Fruit fly (Drosophila melanogaster) whole organism, embryonic: Measurements from ENCODE around the gene Cyp311a1.

Source experiments
- Aef1 ChIP-seq: fragments of 200-800 bp; sonication (Bioruptor generic); IDR thresholded peaks from 3 replicates; pipeline ENCODE4 v1.3.6; 2022; ENCODE audit warnings: missing biosample characterization, missing genetic modification characterization
- CG10147 ChIP-seq: fragments of 200-800 bp; sonication (Bioruptor generic); optimal IDR thresholded peaks from 2 replicates; lab custom pipeline; 2019; ENCODE audit warnings: missing biosample characterization, mild to moderate bottlenecking, missing genetic modification characterization, moderate library complexity
- CG10209 ChIP-seq: fragments of 200-800 bp; sonication (Bioruptor generic); optimal IDR thresholded peaks from 3 replicates; lab custom pipeline; 2017; ENCODE audit warnings: missing biosample characterization, mild to moderate bottlenecking, missing genetic modification characterization, missing genetic modification reagents
- CG10979 ChIP-seq: fragments of 200-800 bp; sonication (Bioruptor generic); optimal IDR thresholded peaks from 2 replicates; lab custom pipeline; 2018; ENCODE audit warnings: missing biosample characterization, mild to moderate bottlenecking, missing genetic modification characterization, moderate library complexity
- CG11093 ChIP-seq: fragments of 200-800 bp; sonication (Bioruptor generic); IDR thresholded peaks from 3 replicates; pipeline ENCODE4 v1.3.6; 2022; ENCODE audit warnings: missing biosample characterization, missing genetic modification characterization
- CG11560 ChIP-seq: fragments of 200-800 bp; sonication (Bioruptor generic); IDR thresholded peaks from 3 replicates; pipeline ENCODE4 v1.3.6; 2022; ENCODE audit warnings: missing biosample characterization, missing genetic modification characterization
- CG12104 ChIP-seq: fragments of 200-800 bp; sonication (Bioruptor generic); optimal IDR thresholded peaks from 3 replicates; lab custom pipeline; 2016; ENCODE audit warnings: missing biosample characterization, missing genetic modification characterization
- CG12299 ChIP-seq: fragments of 200-800 bp; sonication (Bioruptor generic); optimal IDR thresholded peaks from 2 replicates; lab custom pipeline; 2018; ENCODE audit warnings: missing biosample characterization, mild to moderate bottlenecking, missing genetic modification characterization
- CG12744 ChIP-seq: fragments of 200-800 bp; sonication (Bioruptor generic); optimal IDR thresholded peaks from 2 replicates; lab custom pipeline; 2016; ENCODE audit warnings: missing biosample characterization, missing genetic modification characterization
- CG13775 ChIP-seq: fragments of 200-800 bp; sonication (Bioruptor generic); optimal IDR thresholded peaks from 3 replicates; lab custom pipeline; 2017; ENCODE audit warnings: missing biosample characterization, mild to moderate bottlenecking, missing genetic modification characterization
- CG15514 ChIP-seq: fragments of 200-800 bp; sonication (Bioruptor generic); optimal IDR thresholded peaks from 3 replicates; lab custom pipeline; 2017; ENCODE audit warnings: missing biosample characterization, missing genetic modification characterization, mild to moderate bottlenecking, moderate library complexity, missing genetic modification reagents
- CG17359 ChIP-seq: fragments of 200-800 bp; sonication (Bioruptor generic); optimal IDR thresholded peaks from 3 replicates; lab custom pipeline; 2018; ENCODE audit warnings: missing biosample characterization, mild to moderate bottlenecking, missing genetic modification characterization, moderate library complexity
- CG17612 ChIP-seq: fragments of 200-800 bp; sonication (Bioruptor generic); IDR thresholded peaks from 2 replicates; pipeline ENCODE4 v1.3.6; 2022; ENCODE audit warnings: missing biosample characterization, missing genetic modification characterization
- CG18476 ChIP-seq: fragments of 200-800 bp; sonication (Bioruptor generic); optimal IDR thresholded peaks from 2 replicates; lab custom pipeline; 2016; ENCODE audit warnings: missing biosample characterization, mild to moderate bottlenecking, missing genetic modification characterization
- CG31365 ChIP-seq: fragments of 200-800 bp; sonication (Bioruptor generic); optimal IDR thresholded peaks from 2 replicates; lab custom pipeline; 2018; ENCODE audit warnings: missing biosample characterization, mild to moderate bottlenecking, missing genetic modification characterization
- CG31388 ChIP-seq: fragments of 200-800 bp; sonication (Bioruptor generic); optimal IDR thresholded peaks from 2 replicates; lab custom pipeline; 2016; ENCODE audit warnings: missing biosample characterization, missing genetic modification characterization
- CG33557 ChIP-seq: fragments of 200-800 bp; sonication (Bioruptor generic); optimal IDR thresholded peaks from 2 replicates; lab custom pipeline; 2019; ENCODE audit warnings: missing biosample characterization, mild to moderate bottlenecking, missing genetic modification characterization, moderate library complexity
- CG43689 ChIP-seq: fragments of 200-800 bp; sonication (Bioruptor generic); IDR thresholded peaks from 2 replicates; pipeline ENCODE4 v1.3.6; 2022; ENCODE audit warnings: missing biosample characterization, missing genetic modification characterization
- CG7357 ChIP-seq: fragments of 200-800 bp; sonication (Bioruptor generic); IDR thresholded peaks from 3 replicates; pipeline ENCODE4 v1.3.6; 2022; ENCODE audit warnings: missing biosample characterization, missing genetic modification characterization
- CG8290 ChIP-seq, 3 experiments: fragments of 200-800 bp; sonication (Bioruptor generic); optimal IDR thresholded peaks; 2 replicates each; lab custom pipeline; 2016 to 2019; ENCODE audit warnings: missing biosample characterization in 3 of 3, missing genetic modification characterization in 3 of 3, mild to moderate bottlenecking in 2 of 3, moderate library complexity in 1 of 3
- CG9727 ChIP-seq: fragments of 200-800 bp; sonication (Bioruptor generic); optimal IDR thresholded peaks from 3 replicates; lab custom pipeline; 2017; ENCODE audit warnings: missing biosample characterization, mild to moderate bottlenecking, missing genetic modification characterization
- D ChIP-seq, 2 experiments: fragments of 200-800 bp in 1 of 2; fragments of >200 bp in 1 of 2; sonication (Bioruptor generic) in 1 of 2; optimal IDR thresholded peaks; 2 replicates in 1 of 2; 3 replicates in 1 of 2; lab custom pipeline; 2017; ENCODE audit warnings: mild to moderate bottlenecking in 1 of 2, missing biosample characterization in 1 of 2, missing genetic modification characterization in 1 of 2, missing genetic modification reagents in 1 of 2
- HLHmδ ChIP-seq: fragments of 200-800 bp; sonication (Bioruptor generic); optimal IDR thresholded peaks from 2 replicates; lab custom pipeline; 2018; ENCODE audit warnings: missing biosample characterization, mild to moderate bottlenecking, missing genetic modification characterization, moderate library complexity
- Hr39 ChIP-seq: fragments of >200 bp; optimal IDR thresholded peaks from 2 replicates; lab custom pipeline; 2017
- Hsf ChIP-seq: fragments of 200-800 bp; sonication (Bioruptor generic); optimal IDR thresholded peaks from 3 replicates; lab custom pipeline; 2016; ENCODE audit warnings: missing biosample characterization, missing genetic modification characterization
- Neu2 ChIP-seq: fragments of 200-800 bp; sonication (Bioruptor generic); optimal IDR thresholded peaks from 3 replicates; lab custom pipeline; 2016; ENCODE audit warnings: missing biosample characterization, missing genetic modification characterization, borderline replicate concordance
- NfI ChIP-seq: fragments of 200-800 bp; sonication (Bioruptor generic); optimal IDR thresholded peaks from 3 replicates; lab custom pipeline; 2018; ENCODE audit warnings: missing biosample characterization, mild to moderate bottlenecking, missing genetic modification characterization, moderate library complexity
- al ChIP-seq: fragments of 200-800 bp; sonication (Bioruptor generic); IDR thresholded peaks from 2 replicates; pipeline ENCODE4 v1.3.6; 2022; ENCODE audit warnings: missing biosample characterization, missing genetic modification characterization
- ase ChIP-seq: fragments of 200-800 bp; sonication (Bioruptor generic); IDR thresholded peaks from 3 replicates; pipeline ENCODE4 v1.3.6; 2022; ENCODE audit warnings: missing biosample characterization, missing genetic modification characterization
- bigmax ChIP-seq: fragments of 200-800 bp; sonication (Bioruptor generic); optimal IDR thresholded peaks from 2 replicates; lab custom pipeline; 2018; ENCODE audit warnings: missing biosample characterization, mild to moderate bottlenecking, missing genetic modification characterization
- br ChIP-seq: fragments of >200 bp; optimal IDR thresholded peaks from 2 replicates; lab custom pipeline; 2017
- btn ChIP-seq: fragments of 200-800 bp; sonication (Bioruptor generic); optimal IDR thresholded peaks from 2 replicates; lab custom pipeline; 2016; ENCODE audit warnings: missing biosample characterization, missing genetic modification characterization
- cad ChIP-seq: fragments of >200 bp; optimal IDR thresholded peaks from 2 replicates; lab custom pipeline; 2017; ENCODE audit warnings: missing biosample characterization, missing genetic modification characterization
- chinmo ChIP-seq: fragments of 200-800 bp; sonication (Bioruptor generic); IDR thresholded peaks from 4 replicates; pipeline ENCODE4 v1.3.6; 2022; ENCODE audit warnings: missing biosample characterization, missing genetic modification characterization; ENCODE audit not compliant: partially characterized antibody
- chm ChIP-seq: fragments of 200-800 bp; sonication (Bioruptor generic); IDR thresholded peaks from 2 replicates; pipeline ENCODE4 v1.3.6; 2022; ENCODE audit warnings: missing biosample characterization, missing genetic modification characterization
- crp ChIP-seq, 2 experiments: fragments of 200-800 bp; sonication (Bioruptor generic); optimal IDR thresholded peaks; 2 replicates in 1 of 2; 3 replicates in 1 of 2; lab custom pipeline; 2017; ENCODE audit warnings: missing biosample characterization in 2 of 2, missing genetic modification characterization in 2 of 2, mild to moderate bottlenecking in 1 of 2, moderate library complexity in 1 of 2
- danr ChIP-seq: fragments of 200-800 bp; sonication (Bioruptor generic); IDR thresholded peaks from 2 replicates; pipeline ENCODE4 v1.3.6; 2022; ENCODE audit warnings: missing biosample characterization, missing genetic modification characterization
- gsb ChIP-seq: fragments of 200-800 bp; sonication (Bioruptor generic); IDR thresholded peaks from 2 replicates; pipeline ENCODE4 v1.3.6; 2022; ENCODE audit warnings: missing biosample characterization, missing genetic modification characterization
- hth ChIP-seq: fragments of >200 bp; optimal IDR thresholded peaks from 2 replicates; lab custom pipeline; 2017; ENCODE audit warnings: inconsistent platforms
- lab ChIP-seq: fragments of 200-800 bp; sonication (Bioruptor generic); optimal IDR thresholded peaks from 3 replicates; lab custom pipeline; 2017; ENCODE audit warnings: missing biosample characterization, missing genetic modification characterization, mild to moderate bottlenecking, moderate library complexity, missing genetic modification reagents
- lola ChIP-seq, 3 experiments: fragments of >200 bp in 2 of 3; fragments of 200-800 bp in 1 of 3; sonication (Bioruptor generic) in 1 of 3; optimal IDR thresholded peaks; 2 replicates each; lab custom pipeline; 2017 to 2019; ENCODE audit warnings: missing biosample characterization in 3 of 3, missing genetic modification characterization in 3 of 3, mild to moderate bottlenecking in 1 of 3, moderate library complexity in 1 of 3
- lov ChIP-seq, 2 experiments: fragments of 200-800 bp in 1 of 2; fragments of >200 bp in 1 of 2; sonication (Bioruptor generic) in 1 of 2; IDR thresholded peaks in 1 of 2; optimal IDR thresholded peaks in 1 of 2; 2 replicates in 1 of 2; 3 replicates in 1 of 2; pipeline versions ENCODE4 v1.3.6 to Lab custom; 2017 to 2022; ENCODE audit warnings: missing biosample characterization in 1 of 2, missing genetic modification characterization in 1 of 2
- maf-S ChIP-seq: fragments of 200-800 bp; sonication (Bioruptor generic); optimal IDR thresholded peaks from 2 replicates; lab custom pipeline; 2016; ENCODE audit warnings: missing biosample characterization, missing genetic modification characterization
- pb ChIP-seq: fragments of 200-800 bp; sonication (Bioruptor generic); optimal IDR thresholded peaks from 3 replicates; lab custom pipeline; 2016; ENCODE audit warnings: missing biosample characterization, missing genetic modification characterization
- peb ChIP-seq: fragments of 200-800 bp; sonication (Bioruptor generic); IDR thresholded peaks from 2 replicates; pipeline ENCODE4 v1.3.6; 2022; ENCODE audit warnings: missing biosample characterization, missing genetic modification characterization
- phol ChIP-seq: fragments of 200-800 bp; sonication (Bioruptor generic); optimal IDR thresholded peaks from 3 replicates; lab custom pipeline; 2018; ENCODE audit warnings: missing biosample characterization, mild to moderate bottlenecking, missing genetic modification characterization, moderate library complexity
- psq ChIP-seq: fragments of 200-800 bp; sonication (Bioruptor generic); optimal IDR thresholded peaks from 2 replicates; lab custom pipeline; 2017; ENCODE audit warnings: missing biosample characterization, missing genetic modification characterization
- salm ChIP-seq: fragments of 200-800 bp; sonication (Bioruptor generic); optimal IDR thresholded peaks from 2 replicates; lab custom pipeline; 2018; ENCODE audit warnings: missing biosample characterization, mild to moderate bottlenecking, missing genetic modification characterization
- sens-2 ChIP-seq: fragments of 200-800 bp; sonication (Bioruptor generic); IDR thresholded peaks from 2 replicates; pipeline ENCODE4 v1.3.6; 2022; ENCODE audit warnings: missing biosample characterization, missing genetic modification characterization
- slou ChIP-seq: fragments of 200-800 bp; sonication (Bioruptor generic); optimal IDR thresholded peaks from 3 replicates; lab custom pipeline; 2016; ENCODE audit warnings: missing biosample characterization, missing genetic modification characterization
- zfh2 ChIP-seq: fragments of 200-800 bp; sonication (Bioruptor generic); optimal IDR thresholded peaks from 2 replicates; lab custom pipeline; 2016; ENCODE audit warnings: missing biosample characterization, missing genetic modification characterization

Cyp311a1 gene

dm6 chrX:12004395-12004768 is 26.9 kb downstream of the Cyp311a1 start (continued):
- TF ChIP-seq crp (GFP tag; optimal IDR thresholded peaks at IDR 0.05; lab: Kevin White, UChicago), result no peak
- no peak for TF ChIP-seq slou
- no peak for TF ChIP-seq chinmo (GFP tag; lab: Robert Waterston, UW)
- no peak for TF ChIP-seq lov (optimal IDR thresholded peaks at IDR 0.05; lab: Kevin White, UChicago)
- no peak for TF ChIP-seq lov (GFP tag; IDR thresholded peaks at IDR 0.05; lab: Robert Waterston, UW)
- TF ChIP-seq CG11560 (tag; lab: Robert Waterston, UW), result no peak
- no peak for TF ChIP-seq br (lab: Kevin White, UChicago)
- TF ChIP-seq CG18476 (GFP tag; lab: Kevin White, UChicago), result no peak
- TF ChIP-seq btn (GFP tag; lab: Kevin White, UChicago), result no peak
- no peak for TF ChIP-seq Aef1 (GFP tag; lab: Robert Waterston, UW)
- no peak for TF ChIP-seq psq (GFP tag; lab: Kevin White, UChicago)
- no peak for TF ChIP-seq lola (GFP tag; optimal IDR thresholded peaks at IDR 0.05; lab: Kevin White, UChicago)
- no peak for TF ChIP-seq D (optimal IDR thresholded peaks at IDR 0.05; lab: Kevin White, UChicago)
- peak; percentile 10 for TF ChIP-seq D (GFP tag; optimal IDR thresholded peaks at IDR 0.05; lab: Kevin White, UChicago)
- TF ChIP-seq CG11093 (GFP tag; lab: Robert Waterston, UW), result no peak
- TF ChIP-seq maf-S, result no peak
- no peak for TF ChIP-seq CG12744 (GFP tag; lab: Kevin White, UChicago)
- TF ChIP-seq NfI, result no peak
- TF ChIP-seq ase (GFP tag; lab: Robert Waterston, UW), result no peak
- TF ChIP-seq CG17612 (GFP tag; lab: Robert Waterston, UW), result no peak
- peak; percentile 53 for TF ChIP-seq phol (tag; lab: Kevin White, UChicago)
- TF ChIP-seq CG10209 (GFP tag; lab: Kevin White, UChicago), result peak; percentile 36
- TF ChIP-seq CG7357, result no peak
- no peak for TF ChIP-seq lab (GFP tag; lab: Kevin White, UChicago)
- TF ChIP-seq al (GFP tag; lab: Robert Waterston, UW), result no peak
- TF ChIP-seq CG12299, result no peak
- no peak for TF ChIP-seq hth (lab: Kevin White, UChicago)
- no peak for TF ChIP-seq Hr39
- peak; percentile 3 for TF ChIP-seq CG13775 (GFP tag; lab: Kevin White, UChicago)
- no peak for TF ChIP-seq CG33557 (GFP tag; lab: Kevin White, UChicago)
- no peak for TF ChIP-seq danr (GFP tag; lab: Robert Waterston, UW)
- TF ChIP-seq CG31365 (tag; lab: Kevin White, UChicago), result no peak
- no peak for TF ChIP-seq CG8290 (GFP tag; optimal IDR thresholded peaks at IDR 0.05; lab: Kevin White, UChicago)
- no peak for TF ChIP-seq CG8290 (tag; optimal IDR thresholded peaks at IDR 0.05; lab: Kevin White, UChicago)
- TF ChIP-seq peb, result no peak
- TF ChIP-seq sens-2 (GFP tag; lab: Robert Waterston, UW), result no peak
- TF ChIP-seq CG9727 (GFP tag; lab: Kevin White, UChicago), result peak; percentile 25
- no peak for TF ChIP-seq zfh2
- no peak for TF ChIP-seq salm (tag; lab: Kevin White, UChicago)
- TF ChIP-seq gsb (GFP tag; lab: Robert Waterston, UW), result no peak
- TF ChIP-seq CG10979 (tag; lab: Kevin White, UChicago), result no peak
- TF ChIP-seq CG10147 (GFP tag; lab: Kevin White, UChicago), result no peak
- no peak for TF ChIP-seq CG31388 (GFP tag; lab: Kevin White, UChicago)
- no peak for TF ChIP-seq CG43689 (GFP tag; lab: Robert Waterston, UW)
- no peak for TF ChIP-seq bigmax (GFP tag; lab: Kevin White, UChicago)
- TF ChIP-seq HLHmδ (GFP tag; lab: Kevin White, UChicago), result no peak
- no peak for TF ChIP-seq Neu2 (GFP tag; lab: Kevin White, UChicago)
- TF ChIP-seq chm (GFP tag; lab: Robert Waterston, UW), result no peak
- no peak for TF ChIP-seq CG15514
- TF ChIP-seq cad (GFP tag; lab: Kevin White, UChicago), result no peak
- peak; percentile 10 for TF ChIP-seq CG17359 (tag; lab: Kevin White, UChicago)
- no peak for TF ChIP-seq Hsf (GFP tag; lab: Kevin White, UChicago)
- peak; percentile 31 for TF ChIP-seq CG12104 (GFP tag; lab: Kevin White, UChicago)
- TF ChIP-seq pb, result no peak
